Fruit fly (Drosophila melanogaster): ENCODE measurements around the gene jar.

jar gene

dm6 chr3R:24294784-24295555 lies 23.9 kb upstream of the jar start, which contains the start of gene crb (continued):
- TF ChIP-seq eg (GFP tag; IDR thresholded peaks at IDR 0.05), result peak; percentile 50; the same call in 1 of the 3 replicates
- no peak for TF ChIP-seq CG15336 (GFP tag; IDR thresholded peaks at IDR 0.05)
- TF ChIP-seq CG6808 (GFP tag; optimal IDR thresholded peaks at IDR 0.05), result no peak
- peak; percentile 61 for TF ChIP-seq CG16779 (tag; optimal IDR thresholded peaks at IDR 0.05)
- peak; percentile 79 for TF ChIP-seq Eip78C (GFP tag)
- peak; percentile 68 for TF ChIP-seq esn (GFP tag; optimal IDR thresholded peaks at IDR 0.05)
- TF ChIP-seq CG3919 (GFP tag; optimal IDR thresholded peaks at IDR 0.05), result peak; percentile 52
- no peak for TF ChIP-seq CG8319 (GFP tag; optimal IDR thresholded peaks at IDR 0.05)
- TF ChIP-seq Smox (GFP tag; optimal IDR thresholded peaks at IDR 0.05), result no peak
- TF ChIP-seq ss (GFP tag; optimal IDR thresholded peaks at IDR 0.05), result peak; percentile 21 to 43
- peak; percentile 55 for TF ChIP-seq Met (GFP tag; optimal IDR thresholded peaks at IDR 0.05)
- TF ChIP-seq CG8632 (GFP tag; optimal IDR thresholded peaks at IDR 0.05), result peak; percentile 1
- TF ChIP-seq CG1621 (tag; optimal IDR thresholded peaks at IDR 0.05), result peak; percentile 40
- TF ChIP-seq CG6163 (GFP tag; IDR thresholded peaks at IDR 0.05), result peak; percentile 37; the same call in 1 of the 3 replicates
- peak; percentile 29 for TF ChIP-seq CG10631 (GFP tag; optimal IDR thresholded peaks at IDR 0.05)
- no peak for TF ChIP-seq spab (GFP tag; optimal IDR thresholded peaks at IDR 0.05)
- TF ChIP-seq CG34406 (GFP tag; optimal IDR thresholded peaks at IDR 0.05), result peak; percentile 33
- peak; percentile 71 for TF ChIP-seq Sox102F (GFP tag; optimal IDR thresholded peaks at IDR 0.05)
- TF ChIP-seq CG3032 (tag; optimal IDR thresholded peaks at IDR 0.05), result peak; percentile 44
- TF ChIP-seq dsx (GFP tag; optimal IDR thresholded peaks at IDR 0.05; ENCODE audit: poor library complexity, severe bottlenecking), result peak; percentile 30
- TF ChIP-seq cyc (GFP tag; optimal IDR thresholded peaks at IDR 0.05), result peak; percentile 40
- no peak for TF ChIP-seq Lpt (GFP tag; optimal IDR thresholded peaks at IDR 0.05)
- TF ChIP-seq CG32006 (GFP tag; optimal IDR thresholded peaks at IDR 0.05), result peak; percentile 27
- TF ChIP-seq Ets21C (GFP tag; optimal IDR thresholded peaks at IDR 0.05), result peak; percentile 38
- no peak for TF ChIP-seq salr (GFP tag; optimal IDR thresholded peaks at IDR 0.05)
- no peak for TF ChIP-seq Eip93F (GFP tag; optimal IDR thresholded peaks at IDR 0.05)

dm6 chr3R:24294299-24294698 lies 23.3 kb upstream of the jar start, which contains the start of gene CG5715:
Gene CG5715, minus strand, starts transcription at chr3R:24294399.
- TF ChIP-seq CG3032 (tag; optimal IDR thresholded peaks at IDR 0.05) (no peak), Eip75B (GFP tag; optimal IDR thresholded peaks at IDR 0.05) (no peak), lz (GFP tag; optimal IDR thresholded peaks at IDR 0.05) (no peak), CG10669 (GFP tag; optimal IDR thresholded peaks at IDR 0.05) (no peak), Eip93F (GFP tag; optimal IDR thresholded peaks at IDR 0.05) (no peak), Hr38 (GFP tag; optimal IDR thresholded peaks at IDR 0.05) (no peak), Sox15 (GFP tag; optimal IDR thresholded peaks at IDR 0.05) (no peak), cyc (GFP tag; optimal IDR thresholded peaks at IDR 0.05) (no peak), esn (GFP tag; optimal IDR thresholded peaks at IDR 0.05) (no peak), Ets96B (tag; optimal IDR thresholded peaks at IDR 0.05) (no peak), Hr4 (GFP tag; optimal IDR thresholded peaks at IDR 0.05) (no peak), CG4318 (GFP tag; optimal IDR thresholded peaks at IDR 0.05) (no peak), CG11762 (GFP tag; optimal IDR thresholded peaks at IDR 0.05; ENCODE audit: insufficient read depth) (no peak), Hr39 (GFP tag; optimal IDR thresholded peaks at IDR 0.05) (no peak), CG9139 (GFP tag; optimal IDR thresholded peaks at IDR 0.05) (no peak), CG6163 (GFP tag; IDR thresholded peaks at IDR 0.05) (no peak), acj6 (GFP tag; optimal IDR thresholded peaks at IDR 0.05) (no peak), CG6792 (GFP tag; optimal IDR thresholded peaks at IDR 0.05) (no peak), salr (GFP tag; optimal IDR thresholded peaks at IDR 0.05) (no peak), dac (GFP tag; optimal IDR thresholded peaks at IDR 0.05) (no peak)
